Fruit fly (Drosophila melanogaster) Kc167 (cell line): Measurements from ENCODE around the gene Ptpmeg2.

Source experiments
- Myc ChIP-seq: fragments of >200 bp; optimal IDR thresholded peaks from 2 replicates; lab custom pipeline; 2017; ENCODE audit warnings: missing external identifiers
- Sin3A ChIP-seq: fragments of >200 bp; optimal IDR thresholded peaks from 2 replicates; lab custom pipeline; 2018; ENCODE audit warnings: missing external identifiers
- h ChIP-seq: fragments of >200 bp; optimal IDR thresholded peaks from 3 replicates; lab custom pipeline; 2018; ENCODE audit warnings: missing external identifiers
- insv ChIP-seq: fragments of >200 bp; optimal IDR thresholded peaks from 3 replicates; lab custom pipeline; 2018; ENCODE audit warnings: missing external identifiers
- psq ChIP-seq: fragments of >200 bp; optimal IDR thresholded peaks from 2 replicates; lab custom pipeline; 2017; ENCODE audit warnings: missing external identifiers
- ttk ChIP-seq: sonication (Bioruptor generic); optimal IDR thresholded peaks from 2 replicates; lab custom pipeline; 2017; ENCODE audit warnings: missing external identifiers

dm6 chrX:9581869-9582268, 77.1 kb downstream of the Ptpmeg2 start:
- TF ChIP-seq h (no peak), insv (lab: Kevin White, UChicago) (no peak), ttk (lab: Kevin White, UChicago) (no peak), psq (lab: Kevin White, UChicago) (no peak), Myc (lab: Kevin White, UChicago) (no peak), Sin3A (lab: Kevin White, UChicago) (no peak)
